Worm (Caenorhabditis elegans) whole organism, L1 larva: ENCODE measurements around the gene copd-1.

Experiments
- aly-2 ChIP-seq: fragments of 150-350 bp; optimal IDR thresholded peaks from 2 replicates; lab custom pipeline; 2014; ENCODE audit warnings: missing biosample characterization, missing genetic modification characterization
- ceh-82 ChIP-seq, 3 experiments: fragments of 150-350 bp in 1 of 3; sonication (generic microtip) in 2 of 3; optimal IDR thresholded peaks; 2 replicates each; lab custom pipeline; 2014 to 2017; ENCODE audit warnings: missing biosample characterization in 3 of 3, missing genetic modification characterization in 3 of 3
- elt-3 ChIP-seq, 6 experiments: fragments of 150-350 bp in 1 of 6; sonication (generic microtip); optimal IDR thresholded peaks; 2 replicates each; lab custom pipeline; 2017 to 2018; ENCODE audit warnings: missing biosample characterization in 6 of 6, missing genetic modification characterization in 6 of 6, inconsistent platforms in 1 of 6
- snu-23 ChIP-seq: sonication (generic microtip); optimal IDR thresholded peaks from 2 replicates; lab custom pipeline; 2016; ENCODE audit warnings: missing genetic modification characterization, missing compliant biosample characterization

ce11 chrIII:6651983-6652382, 27.2 kb upstream of the copd-1 start, which contains the start of gene pdfr-1:
- TF ChIP-seq ceh-82 (tag; optimal IDR thresholded peaks at IDR 0.05; lab: Kevin White, UChicago) = no peak
- TF ChIP-seq aly-2 (tag; lab: Kevin White, UChicago) = no peak
- no peak for TF ChIP-seq snu-23 (GFP tag; lab: Kevin White, UChicago)
- TF ChIP-seq elt-3 (tag; optimal IDR thresholded peaks at IDR 0.05; lab: Kevin White, UChicago) = no peak
